Worm (Caenorhabditis elegans) whole organism, early embryonic: ENCODE results near the gene F22B7.1.

ENCODE experiments used
- B0310.2 ChIP-seq: sonication (generic microtip); optimal IDR thresholded peaks from 2 replicates; lab custom pipeline; 2016; ENCODE audit warnings: mild to moderate bottlenecking, missing genetic modification characterization, missing compliant biosample characterization
- F13C5.2 ChIP-seq: sonication (generic microtip); optimal IDR thresholded peaks from 2 replicates; lab custom pipeline; 2017; ENCODE audit warnings: mild to moderate bottlenecking, missing genetic modification characterization, inconsistent platforms, missing compliant biosample characterization
- aly-1 ChIP-seq: sonication (generic microtip); optimal IDR thresholded peaks from 2 replicates; lab custom pipeline; 2016; ENCODE audit warnings: missing genetic modification characterization, missing compliant biosample characterization
- ama-1 ChIP-seq: fragments of 150-350 bp; optimal IDR thresholded peaks from 2 replicates; lab custom pipeline; 2014
- ceh-13 ChIP-seq: fragments of 200-800 bp; sonication (Bioruptor generic); optimal IDR thresholded peaks from 2 replicates; lab custom pipeline; 2018; ENCODE audit warnings: mild to moderate bottlenecking, missing genetic modification characterization, missing compliant biosample characterization
- ceh-36 ChIP-seq: sonication (generic microtip); optimal IDR thresholded peaks from 2 replicates; lab custom pipeline; 2016; ENCODE audit warnings: missing genetic modification characterization, inconsistent platforms, missing compliant biosample characterization
- ets-7 ChIP-seq: sonication (generic microtip); optimal IDR thresholded peaks from 2 replicates; lab custom pipeline; 2016; ENCODE audit warnings: missing genotype, missing genetic modification characterization, missing compliant biosample characterization
- flt-1 ChIP-seq: fragments of 200-800 bp; sonication (Bioruptor generic); IDR thresholded peaks from 2 replicates; pipeline ENCODE4 v1.3.6; 2022; ENCODE audit warnings: missing genetic modification characterization, missing compliant biosample characterization
- hmbx-1 ChIP-seq: sonication (generic microtip); optimal IDR thresholded peaks from 2 replicates; lab custom pipeline; 2016; ENCODE audit warnings: mild to moderate bottlenecking, missing genetic modification characterization, missing compliant biosample characterization
- hmg-4 ChIP-seq: fragments of 200-800 bp; sonication (Bioruptor generic); optimal IDR thresholded peaks from 2 replicates; lab custom pipeline; 2018; ENCODE audit warnings: mild to moderate bottlenecking, missing genetic modification characterization, missing compliant biosample characterization
- hnd-1 ChIP-seq: sonication (generic microtip); optimal IDR thresholded peaks from 2 replicates; lab custom pipeline; 2016; ENCODE audit warnings: missing genetic modification characterization, missing compliant biosample characterization
- pes-1 ChIP-seq: fragments of 200-800 bp; sonication (Bioruptor generic); IDR thresholded peaks from 2 replicates; pipeline ENCODE4 v1.3.6; 2022; ENCODE audit warnings: missing genetic modification reagents, missing genetic modification characterization, missing compliant biosample characterization
- scrt-1 ChIP-seq: fragments of 200-800 bp; sonication (Bioruptor generic); IDR thresholded peaks from 2 replicates; pipeline ENCODE4 v1.3.6; 2022; ENCODE audit warnings: missing genetic modification characterization, missing compliant biosample characterization
- sea-1 ChIP-seq: fragments of 200-800 bp; sonication (Bioruptor generic); conservative IDR thresholded peaks from 2 replicates; pipeline ENCODE4 v1.3.6; 2022; ENCODE audit warnings: missing genetic modification characterization, missing compliant biosample characterization
- tbx-11 ChIP-seq: fragments of 200-800 bp; sonication (Bioruptor generic); IDR thresholded peaks from 2 replicates; pipeline ENCODE4 v1.3.6; 2022; ENCODE audit warnings: missing genetic modification characterization, missing compliant biosample characterization
- tbx-37 ChIP-seq: fragments of 200-800 bp; sonication (Bioruptor generic); conservative IDR thresholded peaks from 2 replicates; pipeline ENCODE4 v1.3.6; 2022; ENCODE audit warnings: missing genetic modification reagents, missing genetic modification characterization, missing compliant biosample characterization
- tra-4 ChIP-seq: sonication (generic microtip); optimal IDR thresholded peaks from 2 replicates; lab custom pipeline; 2017; ENCODE audit warnings: missing genetic modification characterization, missing compliant biosample characterization

F22B7.1 gene

DNA sequence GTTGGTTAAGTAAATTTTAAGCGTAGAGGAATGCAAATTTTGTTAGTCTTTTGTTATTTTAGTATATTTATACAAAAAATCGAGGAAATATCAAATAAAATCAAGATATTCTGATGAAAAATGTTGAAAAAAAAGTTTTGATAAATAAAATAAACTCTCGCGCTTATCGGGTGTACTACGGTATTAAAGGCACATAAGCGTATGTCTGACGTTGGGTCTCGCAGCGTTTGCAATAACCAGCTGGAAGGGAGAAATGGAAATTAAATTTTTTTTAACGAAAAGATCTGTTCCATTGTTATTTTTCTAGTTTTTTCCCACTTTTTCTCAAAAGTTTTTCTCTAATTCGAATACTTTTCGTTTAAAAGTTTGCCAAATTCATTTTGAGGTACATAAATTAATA is 24.0 kb downstream of the F22B7.1 start:
- no peak for TF ChIP-seq aly-1 (tag; lab: Kevin White, UChicago)
- no peak for TF ChIP-seq hmg-4 (GFP tag; lab: Kevin White, UChicago)
- TF ChIP-seq sea-1 (GFP tag; lab: Robert Waterston, UW), result no peak
- TF ChIP-seq tbx-11, result no peak
- TF ChIP-seq pes-1 (GFP tag; lab: Robert Waterston, UW), result no peak
- TF ChIP-seq F13C5.2 (tag; lab: Kevin White, UChicago), result no peak
- TF ChIP-seq tra-4 (tag; lab: Kevin White, UChicago), result no peak
- TF ChIP-seq B0310.2 (tag; lab: Kevin White, UChicago), result no peak
- TF ChIP-seq hnd-1 (tag; lab: Kevin White, UChicago), result no peak
- no peak for TF ChIP-seq flt-1 (GFP tag; lab: Robert Waterston, UW)
- TF ChIP-seq ama-1, result no peak
- TF ChIP-seq scrt-1 (GFP tag; lab: Robert Waterston, UW), result no peak
- no peak for TF ChIP-seq ceh-36 (tag; lab: Kevin White, UChicago)
- no peak for TF ChIP-seq ets-7 (tag; lab: Kevin White, UChicago)
- TF ChIP-seq tbx-37 (GFP tag; lab: Robert Waterston, UW), result no peak
- no peak for TF ChIP-seq hmbx-1 (tag; lab: Kevin White, UChicago)
- TF ChIP-seq ceh-13, result no peak

- TF ChIP-seq hmbx-1 (tag; lab: Kevin White, UChicago), result no peak
Measured at ce11 chrIII:8689655-8690054, 24.5 kb downstream of the F22B7.1 start, which contains the start of gene B0303.4. B0303.4 (plus strand) TSS chrIII:8689850.

DNA sequence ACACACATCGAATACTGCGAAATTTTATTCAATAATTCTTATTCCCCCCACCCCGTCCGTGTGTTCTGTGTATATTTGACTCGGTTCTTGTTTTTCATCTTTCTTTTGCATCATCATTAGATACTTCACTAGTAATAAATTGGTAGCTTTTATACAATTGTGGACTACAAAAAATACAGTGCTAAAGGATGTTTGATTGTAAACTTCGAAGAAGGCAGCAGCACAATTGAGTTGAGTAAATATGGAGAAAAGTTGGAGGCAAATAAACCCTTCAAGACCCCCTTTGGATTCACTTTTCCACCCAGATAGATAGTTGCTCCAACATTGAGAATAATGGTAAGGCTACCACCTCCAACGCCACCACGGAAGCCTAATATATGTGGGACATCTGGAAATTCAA is 28.2 kb downstream of the F22B7.1 start, which contains the start of gene B0303.7:
TSS of gene B0303.7 (plus strand) at position 301 of the 400 bp plus-strand sequence.
- TF ChIP-seq aly-1 (tag; lab: Kevin White, UChicago), result no peak
- no peak for TF ChIP-seq hmbx-1 (tag; lab: Kevin White, UChicago)
- no peak for TF ChIP-seq F13C5.2 (tag; lab: Kevin White, UChicago)

DNA sequence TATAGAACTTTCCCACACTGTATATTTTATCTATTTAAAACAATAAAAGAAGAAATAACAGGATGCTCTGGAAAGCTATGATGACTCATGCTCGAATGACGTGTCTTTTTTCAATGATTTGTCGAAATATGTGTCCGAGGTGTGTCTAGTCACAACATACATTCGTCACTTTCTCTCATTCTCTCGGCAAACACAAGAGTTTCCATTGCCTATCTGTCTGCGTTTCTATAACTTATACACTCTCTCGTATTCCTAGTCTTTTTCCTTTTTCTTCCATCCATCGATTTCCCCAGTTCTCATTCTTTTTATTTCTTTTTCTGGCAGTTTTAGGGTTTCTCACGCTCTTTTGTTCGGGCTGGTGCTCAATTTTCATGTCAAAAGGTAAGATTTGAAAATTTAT is 31.5 kb downstream of the F22B7.1 start:
- TF ChIP-seq hmg-4 (GFP tag; lab: Kevin White, UChicago) (no peak), ets-7 (tag; lab: Kevin White, UChicago) (no peak), hmbx-1 (tag; lab: Kevin White, UChicago) (no peak), hnd-1 (tag; lab: Kevin White, UChicago) (no peak), ama-1 (no peak), ceh-13 (no peak), pes-1 (GFP tag; lab: Robert Waterston, UW) (no peak), tbx-11 (no peak), B0310.2 (tag; lab: Kevin White, UChicago) (no peak), F13C5.2 (tag; lab: Kevin White, UChicago) (no peak), scrt-1 (GFP tag; lab: Robert Waterston, UW) (no peak), aly-1 (tag; lab: Kevin White, UChicago) (no peak), ceh-36 (tag; lab: Kevin White, UChicago) (no peak), tbx-37 (GFP tag; lab: Robert Waterston, UW) (no peak), sea-1 (GFP tag; lab: Robert Waterston, UW) (no peak), flt-1 (GFP tag; lab: Robert Waterston, UW) (no peak), tra-4 (tag; lab: Kevin White, UChicago) (no peak)

ce11 chrIII:8697268-8697907 is 32.2 kb downstream of the F22B7.1 start:
- TF ChIP-seq hnd-1 (tag; lab: Kevin White, UChicago) (no peak), tbx-11 (no peak), pes-1 (GFP tag; lab: Robert Waterston, UW) (no peak), ceh-13 (no peak), F13C5.2 (tag; lab: Kevin White, UChicago) (no peak), ceh-36 (tag; lab: Kevin White, UChicago) (no peak), scrt-1 (GFP tag; lab: Robert Waterston, UW) (no peak), tra-4 (tag; lab: Kevin White, UChicago) (no peak)

DNA sequence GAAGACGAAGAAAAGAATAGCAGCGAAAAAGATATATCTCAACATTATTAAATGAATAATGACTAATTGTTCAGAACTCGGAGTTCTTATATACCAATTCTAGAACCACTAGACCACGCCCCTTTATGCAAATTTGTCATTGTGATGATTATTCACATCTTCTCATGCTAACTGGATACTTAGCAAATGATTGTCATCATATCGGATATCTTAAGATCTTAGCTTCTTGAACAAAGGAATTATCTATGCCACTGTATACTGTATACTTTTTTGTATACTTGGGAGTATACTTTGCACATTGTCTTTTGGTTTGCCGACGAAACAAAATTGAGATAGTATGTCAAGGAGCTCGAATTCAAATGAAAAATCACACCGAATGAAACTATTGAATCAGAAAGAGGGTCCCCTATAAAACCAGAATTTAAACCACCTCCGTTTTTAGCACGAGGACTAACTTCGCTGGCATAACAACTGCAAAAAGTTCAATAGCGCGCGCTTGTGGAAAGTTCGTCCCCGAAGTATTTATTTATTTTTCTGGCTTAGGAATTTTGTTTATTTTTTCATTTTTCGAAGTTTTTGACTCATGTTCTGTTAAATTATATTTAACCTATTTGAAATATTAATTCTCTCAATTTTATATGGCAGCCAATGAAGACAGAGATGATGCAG is 35.3 kb downstream of the F22B7.1 start, which contains the start of the genes sdz-1 and vps-33.1:
TSS of gene sdz-1 (minus strand) at position 51 of the 669 bp plus-strand sequence.
TSS of gene vps-33.1 (plus strand) at position 639 of the 669 bp plus-strand sequence.
- TF ChIP-seq tbx-37 (GFP tag; lab: Robert Waterston, UW), result peak; percentile 49
- TF ChIP-seq sea-1 (GFP tag; lab: Robert Waterston, UW), result no peak

DNA sequence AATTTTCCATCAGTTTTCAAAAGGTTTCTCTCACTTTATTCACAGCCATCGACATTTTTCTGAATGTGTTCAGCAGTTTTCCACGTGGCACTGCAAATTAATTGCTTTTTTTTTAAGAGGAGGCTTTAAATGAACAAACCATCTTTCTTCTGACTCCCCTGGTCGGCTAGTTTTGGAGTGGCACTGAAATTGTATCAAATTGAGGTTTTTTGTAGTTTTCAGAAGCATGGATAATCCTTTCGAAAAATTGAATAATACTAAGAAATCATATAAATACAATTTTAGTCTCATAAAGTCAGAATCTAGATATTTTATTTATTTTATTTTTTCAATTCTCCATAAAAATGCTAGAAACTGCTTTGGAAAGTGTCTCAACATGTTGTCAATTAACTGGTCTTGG is 39.6 kb downstream of the F22B7.1 start, which contains the start of gene B0303.16:
TSS of gene B0303.16 (plus strand) at position 301 of the 400 bp plus-strand sequence.
- TF ChIP-seq hnd-1 (tag; lab: Kevin White, UChicago) (no peak), B0310.2 (tag; lab: Kevin White, UChicago) (no peak), sea-1 (GFP tag; lab: Robert Waterston, UW) (no peak), hmbx-1 (tag; lab: Kevin White, UChicago) (no peak), ceh-36 (tag; lab: Kevin White, UChicago) (no peak), scrt-1 (GFP tag; lab: Robert Waterston, UW) (no peak), tbx-11 (no peak), tbx-37 (GFP tag; lab: Robert Waterston, UW) (no peak), flt-1 (GFP tag; lab: Robert Waterston, UW) (no peak), ama-1 (no peak), ceh-13 (no peak), F13C5.2 (tag; lab: Kevin White, UChicago) (no peak), aly-1 (tag; lab: Kevin White, UChicago) (no peak), tra-4 (tag; lab: Kevin White, UChicago) (no peak), ets-7 (tag; lab: Kevin White, UChicago) (no peak), pes-1 (GFP tag; lab: Robert Waterston, UW) (no peak), hmg-4 (GFP tag; lab: Kevin White, UChicago) (no peak)
